Comparison of ENCODE assay signal across 3 fruit fly cellular contexts in genomic region chr2L:19140984-19141262, dm6.
TF ChIP-seq lines count a peak whose summit lies in the region.

No protein-coding gene starts in this region.

TF ChIP-seq in whole organism, embryonic, 481 proteins besides CTCF, POLR2A, EP300 and RAD21 (continued from another document and continues in another):
- TF ChIP-seq danr (GFP tag; IDR thresholded peaks at IDR 0.05; lab: Robert Waterston, UW), result no peak
- no peak for TF ChIP-seq yki (optimal IDR thresholded peaks at IDR 0.05; lab: Kevin White, UChicago)
- TF ChIP-seq CG7928 (GFP tag; optimal IDR thresholded peaks at IDR 0.05; lab: Kevin White, UChicago), result no peak
- TF ChIP-seq seq (GFP tag; IDR thresholded peaks at IDR 0.05; lab: Robert Waterston, UW), result peak; percentile 60
- no peak for TF ChIP-seq CG30020 (tag; optimal IDR thresholded peaks at IDR 0.05; lab: Kevin White, UChicago)
- no peak for TF ChIP-seq bbx (GFP tag; IDR thresholded peaks at IDR 0.05; lab: Robert Waterston, UW; ENCODE audit: partially characterized antibody)
- TF ChIP-seq ab (GFP tag; optimal IDR thresholded peaks at IDR 0.05; lab: Kevin White, UChicago), result no peak
- TF ChIP-seq CG9727 (GFP tag; optimal IDR thresholded peaks at IDR 0.05; lab: Kevin White, UChicago), result peak; percentile 49
- no peak for TF ChIP-seq emc (GFP tag; optimal IDR thresholded peaks at IDR 0.05; lab: Kevin White, UChicago)
- no peak for TF ChIP-seq tio (GFP tag; optimal IDR thresholded peaks at IDR 0.05; lab: Kevin White, UChicago)
- TF ChIP-seq vfl (GFP tag; optimal IDR thresholded peaks at IDR 0.05; lab: Kevin White, UChicago), result no peak
- TF ChIP-seq CG7271 (tag; optimal IDR thresholded peaks at IDR 0.05; lab: Kevin White, UChicago), result no peak
- no peak for TF ChIP-seq CG34422 (GFP tag; IDR thresholded peaks at IDR 0.05; lab: Robert Waterston, UW)
- TF ChIP-seq inv (GFP tag; IDR thresholded peaks at IDR 0.05; lab: Robert Waterston, UW; ENCODE audit: partially characterized antibody), result no peak
- TF ChIP-seq Myb (GFP tag; optimal IDR thresholded peaks at IDR 0.05; lab: Kevin White, UChicago), result peak; percentile 8
- TF ChIP-seq tll (GFP tag; optimal IDR thresholded peaks at IDR 0.05; lab: Kevin White, UChicago), result no peak
- peak; percentile 26 for TF ChIP-seq bcd (GFP tag; optimal IDR thresholded peaks at IDR 0.05; lab: Kevin White, UChicago)
- TF ChIP-seq so (GFP tag; IDR thresholded peaks at IDR 0.05; lab: Robert Waterston, UW), result 0 out of 3 replicates have a peak, but pooled peaks have one; percentile 26
- no peak for TF ChIP-seq Opbp (GFP tag; IDR thresholded peaks at IDR 0.05; lab: Robert Waterston, UW; ENCODE audit: partially characterized antibody)
- TF ChIP-seq CG4854 (GFP tag; optimal IDR thresholded peaks at IDR 0.05; lab: Kevin White, UChicago), result peak; percentile 32
- TF ChIP-seq phol (tag; optimal IDR thresholded peaks at IDR 0.05; lab: Kevin White, UChicago), result peak; percentile 13
- no peak for TF ChIP-seq BEAF-32 (GFP tag; optimal IDR thresholded peaks at IDR 0.05; lab: Kevin White, UChicago)
- TF ChIP-seq CG15011 (GFP tag; optimal IDR thresholded peaks at IDR 0.05; lab: Kevin White, UChicago), result no peak
- peak; percentile 24; the same call in 1 of the 2 replicates for TF ChIP-seq vvl (GFP tag; IDR thresholded peaks at IDR 0.05; lab: Robert Waterston, UW)
- TF ChIP-seq caup (GFP tag; optimal IDR thresholded peaks at IDR 0.05; lab: Kevin White, UChicago; ENCODE audit: severe bottlenecking), result peak; percentile 56
- peak; percentile 44 for TF ChIP-seq CG16815 (GFP tag; optimal IDR thresholded peaks at IDR 0.05; lab: Kevin White, UChicago)
- TF ChIP-seq Atf6 (GFP tag; IDR thresholded peaks at IDR 0.05; lab: Robert Waterston, UW), result 0 out of 2 replicates have a peak, but pooled peaks have one; percentile 32
- no peak for TF ChIP-seq Usf (GFP tag; optimal IDR thresholded peaks at IDR 0.05; lab: Kevin White, UChicago)
- TF ChIP-seq Dip2 (GFP tag; IDR thresholded peaks at IDR 0.05; lab: Robert Waterston, UW), result no peak
- peak; percentile 2 for TF ChIP-seq CG12219 (GFP tag; optimal IDR thresholded peaks at IDR 0.05; lab: Kevin White, UChicago)
- peak; percentile 72 for TF ChIP-seq slbo (GFP tag; IDR thresholded peaks at IDR 0.05; lab: Robert Waterston, UW)
- no peak for TF ChIP-seq CG3838 (GFP tag; optimal IDR thresholded peaks at IDR 0.05; lab: Kevin White, UChicago)
- TF ChIP-seq Doc2 (GFP tag; IDR thresholded peaks at IDR 0.05; lab: Robert Waterston, UW), result no peak
- 0 out of 2 replicates have a peak, but pooled peaks have one; percentile 16 for TF ChIP-seq al (GFP tag; IDR thresholded peaks at IDR 0.05; lab: Robert Waterston, UW)
- no peak for TF ChIP-seq fd102C (GFP tag; optimal IDR thresholded peaks at IDR 0.05; lab: Kevin White, UChicago)
- TF ChIP-seq lmd (GFP tag; IDR thresholded peaks at IDR 0.05; lab: Robert Waterston, UW), result peak; percentile 68; the same call in 1 of the 2 replicates
- TF ChIP-seq CG12769 (tag; optimal IDR thresholded peaks at IDR 0.05; lab: Kevin White, UChicago), result peak; percentile 71
- TF ChIP-seq slp2 (GFP tag; optimal IDR thresholded peaks at IDR 0.05; lab: Kevin White, UChicago), result no peak
- no peak for TF ChIP-seq exex (tag; optimal IDR thresholded peaks at IDR 0.05; lab: Kevin White, UChicago)
- no peak for TF ChIP-seq Dfd (GFP tag; optimal IDR thresholded peaks at IDR 0.05; lab: Kevin White, UChicago)
- TF ChIP-seq hth (optimal IDR thresholded peaks at IDR 0.05; lab: Kevin White, UChicago), result no peak
- no peak for TF ChIP-seq tup (GFP tag; optimal IDR thresholded peaks at IDR 0.05; lab: Kevin White, UChicago)
- TF ChIP-seq CG3163 (GFP tag; optimal IDR thresholded peaks at IDR 0.05; lab: Kevin White, UChicago), result peak; percentile 21
- TF ChIP-seq Drgx (GFP tag; IDR thresholded peaks at IDR 0.05; lab: Robert Waterston, UW), result peak; percentile 30; the same call in 1 of the 2 replicates

TF ChIP-seq in whole organism, prepupa, 60 proteins besides CTCF, POLR2A, EP300 and RAD21 (continued from another document):
- peak; percentile 67 for TF ChIP-seq Met (GFP tag; optimal IDR thresholded peaks at IDR 0.05; lab: Kevin White, UChicago)
- TF ChIP-seq CG31627 (GFP tag; optimal IDR thresholded peaks at IDR 0.05; lab: Kevin White, UChicago), result peak; percentile 49
- TF ChIP-seq CG6163 (GFP tag; IDR thresholded peaks at IDR 0.05; lab: Robert Waterston, UW), result peak; percentile 60
- TF ChIP-seq achi (GFP tag; optimal IDR thresholded peaks at IDR 0.05; lab: Kevin White, UChicago), result peak; percentile 30
- TF ChIP-seq CG4318 (GFP tag; optimal IDR thresholded peaks at IDR 0.05; lab: Kevin White, UChicago), result peak; percentile 1
- no peak for TF ChIP-seq spab (GFP tag; optimal IDR thresholded peaks at IDR 0.05; lab: Kevin White, UChicago)
- no peak for TF ChIP-seq vri (GFP tag; optimal IDR thresholded peaks at IDR 0.05; lab: Kevin White, UChicago)
- peak; percentile 45; the same call in 2 of the 3 replicates for TF ChIP-seq eg (GFP tag; IDR thresholded peaks at IDR 0.05; lab: Robert Waterston, UW)
- no peak for TF ChIP-seq CG11762 (GFP tag; optimal IDR thresholded peaks at IDR 0.05; lab: Kevin White, UChicago; ENCODE audit: insufficient read depth)
- peak; percentile 46 for TF ChIP-seq OdsH (GFP tag; optimal IDR thresholded peaks at IDR 0.05; lab: Kevin White, UChicago)
- no peak for TF ChIP-seq dac (GFP tag; optimal IDR thresholded peaks at IDR 0.05; lab: Kevin White, UChicago)
- TF ChIP-seq CG15336 (GFP tag; IDR thresholded peaks at IDR 0.05; lab: Robert Waterston, UW), result peak; percentile 51
- TF ChIP-seq CG7368 (GFP tag; optimal IDR thresholded peaks at IDR 0.05; lab: Kevin White, UChicago), result no peak
- TF ChIP-seq fd59A (GFP tag; optimal IDR thresholded peaks at IDR 0.05; lab: Kevin White, UChicago), result peak; percentile 7
- TF ChIP-seq CG32006 (GFP tag; optimal IDR thresholded peaks at IDR 0.05; lab: Kevin White, UChicago), result peak; percentile 66
- peak; percentile 54 for TF ChIP-seq Hr39 (GFP tag; optimal IDR thresholded peaks at IDR 0.05; lab: Kevin White, UChicago)
- TF ChIP-seq Eip78C (GFP tag; lab: Kevin White, UChicago), result peak; percentile 71

TF ChIP-seq in whole organism, wandering third instar larva, 38 proteins besides CTCF, POLR2A, EP300 and RAD21 (continued from another document):
- TF ChIP-seq Hr78 (GFP tag; optimal IDR thresholded peaks at IDR 0.05; lab: Kevin White, UChicago), result no peak
- TF ChIP-seq CrebA (GFP tag; optimal IDR thresholded peaks at IDR 0.05; lab: Kevin White, UChicago; ENCODE audit: borderline replicate concordance), result no peak
- TF ChIP-seq rgr (GFP tag; optimal IDR thresholded peaks at IDR 0.05; lab: Kevin White, UChicago), result no peak
- peak; percentile 0 for TF ChIP-seq dmrt93B (GFP tag; optimal IDR thresholded peaks at IDR 0.05; lab: Kevin White, UChicago)
